Worm (Caenorhabditis elegans) whole organism, midembryonic: Measurements from ENCODE around the gene vit-6.

Experiments
- T22C8.4 ChIP-seq: fragments of 200-800 bp; sonication (Bioruptor generic); IDR thresholded peaks from 2 replicates; pipeline ENCODE4 v1.3.6; 2022; ENCODE audit warnings: missing genetic modification characterization, missing compliant biosample characterization
- cog-1 ChIP-seq: sonication (generic microtip); optimal IDR thresholded peaks from 2 replicates; lab custom pipeline; 2016; ENCODE audit warnings: missing genetic modification characterization, missing compliant biosample characterization
- flt-1 ChIP-seq: fragments of 200-800 bp; sonication (Bioruptor generic); IDR thresholded peaks from 2 replicates; pipeline ENCODE4 v1.3.6; 2022; ENCODE audit warnings: missing genetic modification characterization, missing compliant biosample characterization
- klf-2 ChIP-seq: fragments of 200-800 bp; sonication (Bioruptor generic); conservative IDR thresholded peaks from 2 replicates; pipeline ENCODE4 v1.3.6; 2022; ENCODE audit warnings: missing genetic modification reagents, missing genetic modification characterization, missing compliant biosample characterization
- med-1 ChIP-seq: sonication (generic microtip); optimal IDR thresholded peaks from 2 replicates; lab custom pipeline; 2017; ENCODE audit warnings: missing genetic modification characterization, mild to moderate bottlenecking, missing compliant biosample characterization, antibody characterized with exemption, missing genetic modification reagents; ENCODE audit not compliant: insufficient read depth
- ref-1 ChIP-seq: fragments of 200-800 bp; sonication (Bioruptor generic); conservative IDR thresholded peaks from 2 replicates; pipeline ENCODE4 v1.3.6; 2022; ENCODE audit warnings: missing genetic modification reagents, missing genetic modification characterization, missing compliant biosample characterization
- tab-1 ChIP-seq: fragments of 200-800 bp; sonication (Bioruptor generic); IDR thresholded peaks from 2 replicates; pipeline ENCODE4 v1.3.6; 2022; ENCODE audit warnings: missing genetic modification characterization, missing compliant biosample characterization
- ztf-23 ChIP-seq: fragments of 200-800 bp; sonication (Bioruptor generic); IDR thresholded peaks from 2 replicates; pipeline ENCODE4 v1.3.6; 2022; ENCODE audit warnings: missing genetic modification reagents, missing genetic modification characterization, missing compliant biosample characterization
- ztf-29 ChIP-seq: fragments of 200-800 bp; sonication (Bioruptor generic); IDR thresholded peaks from 2 replicates; pipeline ENCODE4 v1.3.6; 2022; ENCODE audit warnings: missing genetic modification reagents, missing genetic modification characterization, missing compliant biosample characterization

The vit-6 gene

DNA sequence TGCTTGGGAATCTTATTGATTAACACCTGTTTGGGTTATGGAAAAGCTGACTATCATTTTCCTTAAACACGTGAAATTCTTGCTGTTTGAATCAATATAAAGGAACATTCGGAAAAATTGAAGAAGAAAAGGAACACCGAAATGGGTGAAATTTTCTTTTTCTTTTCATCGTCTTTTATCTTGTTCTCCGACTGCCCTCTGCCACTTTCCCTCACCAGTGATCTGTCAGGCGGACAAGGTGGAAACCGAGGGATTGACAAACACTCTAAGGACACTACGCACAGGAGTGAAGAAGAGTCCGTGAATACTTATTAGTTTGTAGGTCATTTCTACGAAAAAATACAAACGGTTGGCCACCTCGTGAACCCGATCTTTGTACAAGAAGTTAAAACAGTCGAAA lies 27.7 kb upstream of the vit-6 start:
- TF ChIP-seq ztf-23 (GFP tag; lab: Robert Waterston, UW), result no peak

DNA sequence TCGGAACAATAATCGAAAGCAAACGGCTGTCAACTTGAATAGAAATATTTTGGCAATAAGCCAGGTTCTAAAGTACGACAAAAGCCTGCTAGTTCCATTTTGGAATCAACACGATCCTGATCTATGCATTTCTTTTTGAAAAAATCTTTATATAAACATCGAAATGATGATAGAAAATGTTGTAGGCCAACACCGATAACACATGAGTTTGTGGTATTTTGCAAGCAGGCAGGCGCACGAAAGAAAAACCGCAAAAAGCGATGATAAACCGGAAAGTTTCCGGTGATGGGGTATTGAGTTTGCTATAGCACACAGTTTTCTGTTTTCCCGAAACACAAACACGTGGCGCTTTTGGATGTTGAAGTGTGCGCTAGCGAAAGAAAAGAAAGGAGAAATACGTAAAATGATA lies 26.9 kb upstream of the vit-6 start:
- TF ChIP-seq klf-2 (GFP tag; lab: Robert Waterston, UW) (no peak), ztf-23 (GFP tag; lab: Robert Waterston, UW) (no peak), tab-1 (GFP tag; lab: Robert Waterston, UW) (no peak), ref-1 (GFP tag; lab: Robert Waterston, UW) (no peak), med-1 (GFP tag; lab: Kevin White, UChicago) (no peak), T22C8.4 (GFP tag; lab: Robert Waterston, UW) (no peak), cog-1 (tag; lab: Kevin White, UChicago) (no peak), ztf-29 (GFP tag; lab: Robert Waterston, UW) (no peak), flt-1 (no peak)

ce11 chrIV:8235114-8235686 lies 25.8 kb upstream of the vit-6 start:
- TF ChIP-seq flt-1, result no peak
- TF ChIP-seq tab-1 (GFP tag; lab: Robert Waterston, UW), result no peak
- no peak for TF ChIP-seq cog-1 (tag; lab: Kevin White, UChicago)
- no peak for TF ChIP-seq T22C8.4 (GFP tag; lab: Robert Waterston, UW)
- no peak for TF ChIP-seq klf-2 (GFP tag; lab: Robert Waterston, UW)
- no peak for TF ChIP-seq med-1 (GFP tag; lab: Kevin White, UChicago)
- no peak for TF ChIP-seq ztf-29 (GFP tag; lab: Robert Waterston, UW)
- no peak for TF ChIP-seq ztf-23 (GFP tag; lab: Robert Waterston, UW)
- TF ChIP-seq ref-1 (GFP tag; lab: Robert Waterston, UW), result no peak

ce11 chrIV:8236502-8236901 lies 24.5 kb upstream of the vit-6 start, which contains the start of gene nhr-66:
TSS of gene nhr-66 (minus strand) at chrIV:8236602.
- TF ChIP-seq cog-1 (tag; lab: Kevin White, UChicago) (no peak), tab-1 (GFP tag; lab: Robert Waterston, UW) (no peak), klf-2 (GFP tag; lab: Robert Waterston, UW) (no peak), flt-1 (no peak), med-1 (GFP tag; lab: Kevin White, UChicago) (no peak), ztf-29 (GFP tag; lab: Robert Waterston, UW) (no peak), ref-1 (GFP tag; lab: Robert Waterston, UW) (no peak), ztf-23 (GFP tag; lab: Robert Waterston, UW) (no peak), T22C8.4 (GFP tag; lab: Robert Waterston, UW) (no peak)

DNA sequence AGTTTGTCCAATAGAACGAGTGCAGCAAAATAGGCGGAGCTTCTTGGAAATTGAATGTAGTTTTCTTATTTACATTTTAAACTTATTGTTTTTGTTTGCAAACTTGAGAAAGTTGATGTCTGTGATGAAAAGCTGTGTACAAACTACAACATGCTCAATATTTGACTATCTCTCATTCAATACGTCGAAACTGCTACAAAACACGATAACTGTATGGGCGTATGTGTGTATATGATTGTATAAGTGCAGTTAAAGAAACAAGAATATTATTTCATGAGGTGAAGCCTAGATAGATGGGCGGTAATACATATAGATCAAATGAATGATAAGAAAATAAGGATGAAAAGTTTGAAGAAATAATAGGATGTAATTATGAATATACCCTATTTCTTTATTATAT lies 21.4 kb upstream of the vit-6 start:
- no peak for TF ChIP-seq ztf-23 (GFP tag; lab: Robert Waterston, UW)
- TF ChIP-seq tab-1 (GFP tag; lab: Robert Waterston, UW), result no peak
- TF ChIP-seq ref-1 (GFP tag; lab: Robert Waterston, UW), result no peak
- TF ChIP-seq flt-1, result no peak
- no peak for TF ChIP-seq cog-1 (tag; lab: Kevin White, UChicago)
- TF ChIP-seq ztf-29 (GFP tag; lab: Robert Waterston, UW), result no peak
- no peak for TF ChIP-seq klf-2 (GFP tag; lab: Robert Waterston, UW)

- TF ChIP-seq med-1 (GFP tag; lab: Kevin White, UChicago) (no peak), tab-1 (GFP tag; lab: Robert Waterston, UW) (no peak)
Measured at ce11 chrIV:8241312-8241833, 19.6 kb upstream of the vit-6 start.

- TF ChIP-seq tab-1 (GFP tag; lab: Robert Waterston, UW), result no peak
- no peak for TF ChIP-seq T22C8.4 (GFP tag; lab: Robert Waterston, UW)
- TF ChIP-seq ref-1 (GFP tag; lab: Robert Waterston, UW), result no peak
- TF ChIP-seq ztf-29 (GFP tag; lab: Robert Waterston, UW), result no peak
- TF ChIP-seq cog-1 (tag; lab: Kevin White, UChicago), result no peak
- TF ChIP-seq flt-1, result no peak
- TF ChIP-seq klf-2 (GFP tag; lab: Robert Waterston, UW), result no peak
- TF ChIP-seq ztf-23 (GFP tag; lab: Robert Waterston, UW), result no peak
- TF ChIP-seq med-1 (GFP tag; lab: Kevin White, UChicago), result no peak
Measured at ce11 chrIV:8243170-8243569, 17.8 kb upstream of the vit-6 start.

- TF ChIP-seq ztf-29 (GFP tag; lab: Robert Waterston, UW) (no peak), med-1 (GFP tag; lab: Kevin White, UChicago) (no peak), ztf-23 (GFP tag; lab: Robert Waterston, UW) (no peak), flt-1 (no peak), cog-1 (tag; lab: Kevin White, UChicago) (no peak), T22C8.4 (GFP tag; lab: Robert Waterston, UW) (no peak), ref-1 (GFP tag; lab: Robert Waterston, UW) (no peak), klf-2 (GFP tag; lab: Robert Waterston, UW) (no peak), tab-1 (GFP tag; lab: Robert Waterston, UW) (no peak)
Measured at ce11 chrIV:8243599-8243998, 17.4 kb upstream of the vit-6 start, which contains the start of gene T09A12.8. TSS of gene T09A12.8 (minus strand) at chrIV:8243699.

- TF ChIP-seq ztf-23 (GFP tag; lab: Robert Waterston, UW), result no peak
- TF ChIP-seq ztf-29 (GFP tag; lab: Robert Waterston, UW), result no peak
Measured at ce11 chrIV:8244112-8244511, 16.8 kb upstream of the vit-6 start, which contains the start of gene T09A12.1. TSS of gene T09A12.1 (plus strand) at chrIV:8244412.

DNA sequence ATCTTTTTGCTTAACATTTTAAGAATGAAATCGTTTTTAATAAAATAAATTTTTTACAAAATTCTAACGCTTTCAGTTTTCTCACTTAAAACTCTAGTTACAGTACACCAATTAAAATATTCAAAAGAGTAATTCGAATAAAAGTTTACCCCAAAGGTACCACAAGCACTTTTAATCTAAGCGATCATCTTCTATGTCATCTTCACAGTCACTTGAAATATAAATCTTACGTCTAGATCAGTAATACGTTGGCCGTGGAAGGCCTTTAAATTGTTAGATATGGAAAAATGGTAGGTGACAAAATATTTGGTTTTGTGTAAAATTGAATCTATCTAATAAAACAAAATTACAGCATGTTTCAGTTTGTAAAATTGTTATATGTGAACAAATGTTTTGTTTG lies 13.6 kb upstream of the vit-6 start:
- TF ChIP-seq klf-2 (GFP tag; lab: Robert Waterston, UW) (no peak), T22C8.4 (GFP tag; lab: Robert Waterston, UW) (no peak), med-1 (GFP tag; lab: Kevin White, UChicago) (no peak), ztf-23 (GFP tag; lab: Robert Waterston, UW) (no peak), ztf-29 (GFP tag; lab: Robert Waterston, UW) (no peak), flt-1 (no peak), ref-1 (GFP tag; lab: Robert Waterston, UW) (no peak), cog-1 (tag; lab: Kevin White, UChicago) (no peak), tab-1 (GFP tag; lab: Robert Waterston, UW) (no peak)
